Fruit fly (Drosophila melanogaster): Measurements from ENCODE around the gene ATPsynCF6.
A peak's percentile ranks its signal among the peaks of the same experiment; 100 is the strongest.

The ATPsynCF6 gene

DNA sequence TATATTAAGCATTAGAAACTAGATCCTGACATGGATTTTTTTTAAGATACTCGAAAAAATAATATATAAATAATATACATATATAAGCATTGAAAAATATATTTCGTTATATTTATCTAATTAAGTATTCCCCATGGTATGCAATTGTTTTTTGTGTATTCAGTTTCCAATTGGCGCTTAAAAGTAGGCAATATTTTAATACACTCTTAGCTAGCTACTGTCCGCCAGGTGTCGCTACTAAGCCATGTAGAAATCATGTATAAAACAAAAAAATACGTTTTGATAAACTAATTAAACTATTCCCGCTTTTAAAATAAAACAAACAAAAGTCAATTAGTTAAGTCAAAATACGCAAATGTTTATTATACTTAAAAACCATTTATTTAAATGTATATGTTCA, 24.6 kb downstream of the ATPsynCF6 start (continued):
- TF ChIP-seq her (GFP tag; optimal IDR thresholded peaks at IDR 0.05) (no peak), da (GFP tag; optimal IDR thresholded peaks at IDR 0.05) (no peak), CG1602 (GFP tag; optimal IDR thresholded peaks at IDR 0.05) (peak; percentile 38), chinmo (GFP tag; IDR thresholded peaks at IDR 0.05; ENCODE audit: partially characterized antibody) (no peak), CG7963 (GFP tag; IDR thresholded peaks at IDR 0.05; ENCODE audit: partially characterized antibody) (no peak), bigmax (GFP tag; optimal IDR thresholded peaks at IDR 0.05) (no peak), Trl (optimal IDR thresholded peaks at IDR 0.05) (no peak), Trl (GFP tag; optimal IDR thresholded peaks at IDR 0.05) (no peak), CG31224 (GFP tag; IDR thresholded peaks at IDR 0.05) (no peak), CG16779 (GFP tag; IDR thresholded peaks at IDR 0.05) (no peak), tin (GFP tag; optimal IDR thresholded peaks at IDR 0.05) (peak; percentile 60), Sry-δ (GFP tag; optimal IDR thresholded peaks at IDR 0.05) (no peak), Med (GFP tag) (peak; percentile 94), CG10267 (tag; optimal IDR thresholded peaks at IDR 0.05) (peak; percentile 71), dati (GFP tag; IDR thresholded peaks at IDR 0.05) (no peak), D19A (tag; optimal IDR thresholded peaks at IDR 0.05) (no peak), CG18599 (GFP tag; optimal IDR thresholded peaks at IDR 0.05) (no peak), vnd (GFP tag; IDR thresholded peaks at IDR 0.05; ENCODE audit: partially characterized antibody) (no peak), CG15479 (GFP tag; optimal IDR thresholded peaks at IDR 0.05) (no peak), Aef1 (GFP tag; IDR thresholded peaks at IDR 0.05) (no peak; the same call in 2 of the 3 replicates), danr (GFP tag; IDR thresholded peaks at IDR 0.05) (no peak), CG18619 (GFP tag; optimal IDR thresholded peaks at IDR 0.05) (peak; percentile 50), klu (GFP tag; IDR thresholded peaks at IDR 0.05) (no peak), ase (GFP tag; IDR thresholded peaks at IDR 0.05) (peak; percentile 45; the same call in 1 of the 3 replicates), prd (optimal IDR thresholded peaks at IDR 0.05) (no peak), prd (GFP tag; IDR thresholded peaks at IDR 0.05) (no peak), Ets65A (GFP tag) (peak; percentile 70), inv (GFP tag; IDR thresholded peaks at IDR 0.05; ENCODE audit: partially characterized antibody) (no peak), yki (optimal IDR thresholded peaks at IDR 0.05) (no peak), CG30403 (GFP tag; optimal IDR thresholded peaks at IDR 0.05) (peak; percentile 1), abd-A (tag; optimal IDR thresholded peaks at IDR 0.05) (no peak), hbn (GFP tag; IDR thresholded peaks at IDR 0.05; ENCODE audit: partially characterized antibody) (no peak), MESR4 (GFP tag; optimal IDR thresholded peaks at IDR 0.05) (no peak), CG15601 (tag; optimal IDR thresholded peaks at IDR 0.05) (peak; percentile 60), HLH54F (GFP tag; optimal IDR thresholded peaks at IDR 0.05) (no peak), Hr78 (GFP tag; optimal IDR thresholded peaks at IDR 0.05) (no peak), CG6791 (GFP tag; IDR thresholded peaks at IDR 0.05; ENCODE audit: partially characterized antibody) (no peak), GATAe (GFP tag; conservative IDR thresholded peaks at IDR 0.05) (no peak), ind (GFP tag; optimal IDR thresholded peaks at IDR 0.05) (peak; percentile 39), CG12391 (tag; optimal IDR thresholded peaks at IDR 0.05) (peak; percentile 43), CG11093 (GFP tag; IDR thresholded peaks at IDR 0.05) (no peak), CG12236 (GFP tag; optimal IDR thresholded peaks at IDR 0.05) (peak; percentile 6), CG1603 (tag; optimal IDR thresholded peaks at IDR 0.05) (peak; percentile 38), CG11723 (GFP tag; optimal IDR thresholded peaks at IDR 0.05) (no peak), vfl (GFP tag; optimal IDR thresholded peaks at IDR 0.05) (no peak), unpg (GFP tag; optimal IDR thresholded peaks at IDR 0.05) (peak; percentile 44), fd64A (GFP tag; optimal IDR thresholded peaks at IDR 0.05) (no peak), fd96Cb (tag; optimal IDR thresholded peaks at IDR 0.05) (peak; percentile 35), Rx (GFP tag; IDR thresholded peaks at IDR 0.05) (no peak), cad (GFP tag; optimal IDR thresholded peaks at IDR 0.05) (no peak), scrt (GFP tag; optimal IDR thresholded peaks at IDR 0.05) (peak; percentile 18), chn (GFP tag; optimal IDR thresholded peaks at IDR 0.05) (peak; percentile 50)

Data from whole organism, embryonic.